Worm (Caenorhabditis elegans) whole organism, L3 larva: ENCODE data around the gene gadr-3.
A peak's percentile ranks its signal among the peaks of the same experiment; 100 is the strongest.

Experiments used
- R02D3.7 ChIP-seq: fragments of 150-350 bp; optimal IDR thresholded peaks from 2 replicates; lab custom pipeline; 2014; ENCODE audit warnings: missing biosample characterization, missing genetic modification characterization
- aly-2 ChIP-seq: fragments of 150-350 bp; optimal IDR thresholded peaks from 2 replicates; lab custom pipeline; 2014; ENCODE audit warnings: missing biosample characterization, missing genetic modification characterization
- ama-1 ChIP-seq: fragments of 150-350 bp; optimal IDR thresholded peaks from 2 replicates; lab custom pipeline; 2018
- ceh-16 ChIP-seq: sonication (generic microtip); optimal IDR thresholded peaks from 2 replicates; lab custom pipeline; 2017; ENCODE audit warnings: missing biosample characterization, missing genetic modification characterization
- ceh-28 ChIP-seq: fragments of 150-350 bp; optimal IDR thresholded peaks from 2 replicates; lab custom pipeline; 2014; ENCODE audit warnings: missing biosample characterization, missing genetic modification reagents, missing genetic modification characterization
- ceh-82 ChIP-seq: fragments of 150-350 bp; optimal IDR thresholded peaks from 2 replicates; lab custom pipeline; 2014; ENCODE audit warnings: missing biosample characterization, missing genetic modification characterization
- daf-12 ChIP-seq: fragments of 150-350 bp; optimal IDR thresholded peaks from 2 replicates; lab custom pipeline; 2014; ENCODE audit warnings: missing biosample characterization, missing genetic modification reagents, missing genetic modification characterization
- egl-27 ChIP-seq: sonication (generic microtip); optimal IDR thresholded peaks from 4 replicates; lab custom pipeline; 2017; ENCODE audit warnings: missing biosample characterization, missing genetic modification reagents, missing genetic modification characterization
- elt-1 ChIP-seq: fragments of 150-350 bp; optimal IDR thresholded peaks from 2 replicates; lab custom pipeline; 2014; ENCODE audit warnings: missing biosample characterization, missing genetic modification characterization
- elt-3 ChIP-seq, 3 experiments: fragments of 150-350 bp in 1 of 3; sonication (generic microtip) in 2 of 3; optimal IDR thresholded peaks; 2 replicates in 2 of 3; 4 replicates in 1 of 3; lab custom pipeline; 2014 to 2017; ENCODE audit warnings: missing biosample characterization in 3 of 3, missing genetic modification characterization in 3 of 3
- eor-1 ChIP-seq, 2 experiments: fragments of 150-350 bp; optimal IDR thresholded peaks; 2 replicates each; lab custom pipeline; 2014 to 2018; ENCODE audit warnings: missing biosample characterization in 2 of 2, missing genetic modification characterization in 2 of 2
- fkh-10 ChIP-seq: sonication (generic microtip); optimal IDR thresholded peaks from 2 replicates; lab custom pipeline; 2017; ENCODE audit warnings: missing biosample characterization, missing genetic modification reagents, missing genetic modification characterization
- fos-1 ChIP-seq: fragments of 150-350 bp; optimal IDR thresholded peaks from 2 replicates; lab custom pipeline; 2014; ENCODE audit warnings: missing biosample characterization, missing genetic modification characterization
- hmg-11 ChIP-seq: sonication (generic microtip); optimal IDR thresholded peaks from 2 replicates; lab custom pipeline; 2016; ENCODE audit warnings: missing genetic modification characterization, missing compliant biosample characterization
- jun-1 ChIP-seq: fragments of 150-350 bp; optimal IDR thresholded peaks from 2 replicates; lab custom pipeline; 2014; ENCODE audit warnings: missing biosample characterization, missing genetic modification reagents, missing genetic modification characterization
- lin-15B ChIP-seq: fragments of 150-350 bp; optimal IDR thresholded peaks from 2 replicates; lab custom pipeline; 2014; ENCODE audit warnings: missing biosample characterization, missing genetic modification characterization
- lin-39 ChIP-seq: fragments of 150-350 bp; optimal IDR thresholded peaks from 2 replicates; lab custom pipeline; 2018; ENCODE audit warnings: missing biosample characterization, missing genetic modification reagents, missing genetic modification characterization
- lsy-12 ChIP-seq: sonication (generic microtip); optimal IDR thresholded peaks from 2 replicates; lab custom pipeline; 2016; ENCODE audit warnings: mild to moderate bottlenecking, missing genetic modification characterization, missing compliant biosample characterization
- mdl-1 ChIP-seq: fragments of 150-350 bp; optimal IDR thresholded peaks from 2 replicates; lab custom pipeline; 2014; ENCODE audit warnings: missing biosample characterization, missing genetic modification characterization
- mml-1 ChIP-seq: fragments of 150-350 bp; sonication (generic microtip); optimal IDR thresholded peaks from 3 replicates; lab custom pipeline; 2014; ENCODE audit warnings: missing biosample characterization, missing genetic modification characterization
- nfya-1 ChIP-seq: sonication (generic microtip); optimal IDR thresholded peaks from 2 replicates; lab custom pipeline; 2017; ENCODE audit warnings: missing genetic modification characterization, mild to moderate bottlenecking, missing compliant biosample characterization, antibody characterized with exemption, moderate library complexity; ENCODE audit not compliant: insufficient read depth
- nhr-12 ChIP-seq: fragments of 150-350 bp; optimal IDR thresholded peaks from 2 replicates; lab custom pipeline; 2014; ENCODE audit warnings: missing biosample characterization, missing genetic modification characterization
- nhr-23 ChIP-seq: fragments of 150-350 bp; optimal IDR thresholded peaks from 2 replicates; lab custom pipeline; 2014; ENCODE audit warnings: missing biosample characterization, missing genetic modification reagents, missing genetic modification characterization
- nhr-237 ChIP-seq: fragments of 150-350 bp; optimal IDR thresholded peaks from 2 replicates; lab custom pipeline; 2014; ENCODE audit warnings: missing biosample characterization, missing genetic modification characterization
- nhr-67 ChIP-seq: fragments of 150-350 bp; optimal IDR thresholded peaks from 2 replicates; lab custom pipeline; 2014; ENCODE audit warnings: missing biosample characterization, missing genetic modification characterization
- nhr-76 ChIP-seq: fragments of 150-350 bp; sonication (generic microtip); optimal IDR thresholded peaks from 5 replicates; lab custom pipeline; 2014; ENCODE audit warnings: missing biosample characterization, missing genetic modification characterization
- nhr-77 ChIP-seq: fragments of 150-350 bp; optimal IDR thresholded peaks from 2 replicates; lab custom pipeline; 2014; ENCODE audit warnings: missing biosample characterization, missing genetic modification characterization
- pha-4 ChIP-seq: fragments of 150-350 bp; optimal IDR thresholded peaks from 2 replicates; lab custom pipeline; 2014; ENCODE audit warnings: missing biosample characterization, missing genetic modification reagents, missing genetic modification characterization
- pqm-1 ChIP-seq: fragments of 150-350 bp; optimal IDR thresholded peaks from 2 replicates; lab custom pipeline; 2017; ENCODE audit warnings: missing biosample characterization, missing genetic modification characterization, inconsistent platforms
- sea-2 ChIP-seq: fragments of 150-350 bp; sonication (generic microtip); optimal IDR thresholded peaks from 4 replicates; lab custom pipeline; 2014; ENCODE audit warnings: missing biosample characterization, missing genetic modification reagents, missing genetic modification characterization
- snpc-4 ChIP-seq: fragments of 150-350 bp; optimal IDR thresholded peaks from 2 replicates; lab custom pipeline; 2014; ENCODE audit warnings: missing biosample characterization, missing genetic modification characterization
- tbx-2 ChIP-seq: sonication (generic microtip); optimal IDR thresholded peaks from 2 replicates; lab custom pipeline; 2016; ENCODE audit warnings: mild to moderate bottlenecking, missing genetic modification characterization, missing compliant biosample characterization
- unc-39 ChIP-seq: sonication (generic microtip); optimal IDR thresholded peaks from 4 replicates; lab custom pipeline; 2017; ENCODE audit warnings: missing biosample characterization, missing genetic modification characterization
- zag-1 ChIP-seq: fragments of 150-350 bp; optimal IDR thresholded peaks from 2 replicates; lab custom pipeline; 2014; ENCODE audit warnings: missing biosample characterization, missing genetic modification characterization
- ztf-11 ChIP-seq: fragments of 150-350 bp; optimal IDR thresholded peaks from 2 replicates; lab custom pipeline; 2014; ENCODE audit warnings: missing biosample characterization, missing genetic modification characterization
- ztf-4 ChIP-seq: fragments of 150-350 bp; optimal IDR thresholded peaks from 2 replicates; lab custom pipeline; 2014; ENCODE audit warnings: missing biosample characterization, missing genetic modification characterization

Gene gadr-3

DNA sequence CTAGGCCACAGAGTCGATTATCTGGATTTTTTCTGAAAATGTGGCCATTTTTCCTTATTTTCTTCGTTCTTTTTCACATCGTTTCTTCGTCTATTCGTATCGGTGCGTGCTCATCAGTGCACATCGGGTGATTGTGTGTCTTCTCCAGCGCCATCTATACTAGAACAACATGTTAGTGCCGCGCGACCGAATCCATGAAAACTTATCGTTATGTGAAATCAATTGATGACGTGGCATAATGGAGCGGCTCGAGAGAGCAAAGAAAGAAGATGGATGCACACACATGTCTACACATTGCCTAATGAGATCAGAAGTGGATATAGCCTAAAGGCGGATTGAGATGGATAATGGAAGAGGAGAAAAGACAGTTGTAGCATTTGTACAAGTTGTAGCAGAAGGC lies 26.5 kb upstream of the gadr-3 start:
- TF ChIP-seq nhr-23 (tag; lab: Kevin White, UChicago) = no peak
- TF ChIP-seq pqm-1 (tag; lab: Kevin White, UChicago) = no peak
- no peak for TF ChIP-seq lin-15B (tag; lab: Kevin White, UChicago)
- TF ChIP-seq ceh-82 (tag; lab: Kevin White, UChicago) = no peak
- TF ChIP-seq ztf-4 (tag; lab: Kevin White, UChicago) = no peak
- no peak for TF ChIP-seq ztf-11 (tag; lab: Kevin White, UChicago)
- no peak for TF ChIP-seq ceh-28 (tag; lab: Kevin White, UChicago)
- TF ChIP-seq pha-4 (tag; lab: Kevin White, UChicago) = no peak
- TF ChIP-seq nhr-77 (tag; lab: Kevin White, UChicago) = no peak
- TF ChIP-seq fos-1 (tag; lab: Kevin White, UChicago) = no peak
- TF ChIP-seq, all 47 proteins: peak for 0

DNA sequence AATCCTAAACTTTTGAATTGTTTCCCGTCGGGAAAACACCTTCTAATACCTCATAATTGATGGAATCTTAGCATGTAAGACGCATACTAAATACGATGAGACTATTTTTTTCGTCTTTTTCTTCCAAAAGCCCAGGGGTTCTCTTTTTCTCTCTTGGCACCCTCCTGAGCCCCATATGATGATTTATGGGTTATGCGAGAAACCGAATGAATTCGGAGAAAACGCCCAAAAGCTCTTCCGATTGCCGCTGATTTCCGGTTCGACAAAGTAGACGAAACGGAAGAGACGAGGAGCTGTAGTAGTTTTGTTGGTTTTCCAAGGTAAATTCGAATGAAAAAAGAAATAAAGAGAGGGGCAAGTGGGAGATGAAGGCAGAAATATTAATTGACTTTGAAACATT lies 25.7 kb upstream of the gadr-3 start:
- TF ChIP-seq elt-1 (no peak), ceh-16 (tag; lab: Kevin White, UChicago) (no peak), ceh-28 (tag; lab: Kevin White, UChicago) (no peak), lin-39 (tag; lab: Kevin White, UChicago) (peak; percentile 26)

DNA sequence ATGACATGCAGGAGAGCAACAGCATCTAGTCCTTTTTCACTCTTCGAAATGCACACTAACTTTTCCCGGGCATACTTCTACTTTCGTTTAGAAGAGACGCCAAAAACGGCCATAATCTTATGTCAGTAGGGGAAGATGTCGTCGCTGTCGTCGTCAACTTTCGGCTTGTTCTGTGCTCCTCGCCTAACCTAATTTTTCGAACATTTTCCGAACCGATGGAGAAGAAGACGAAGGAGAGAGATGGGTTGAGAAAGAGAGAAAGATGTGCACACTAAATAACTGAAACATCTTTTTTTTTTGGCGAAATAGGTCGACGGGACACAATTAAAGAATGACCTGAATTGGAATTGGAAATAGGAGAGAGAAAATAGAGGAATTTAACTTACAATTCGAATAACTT lies 24.6 kb upstream of the gadr-3 start:
- TF ChIP-seq nhr-67 (no peak), fkh-10 (GFP tag; lab: Kevin White, UChicago) (peak; percentile 43)

DNA sequence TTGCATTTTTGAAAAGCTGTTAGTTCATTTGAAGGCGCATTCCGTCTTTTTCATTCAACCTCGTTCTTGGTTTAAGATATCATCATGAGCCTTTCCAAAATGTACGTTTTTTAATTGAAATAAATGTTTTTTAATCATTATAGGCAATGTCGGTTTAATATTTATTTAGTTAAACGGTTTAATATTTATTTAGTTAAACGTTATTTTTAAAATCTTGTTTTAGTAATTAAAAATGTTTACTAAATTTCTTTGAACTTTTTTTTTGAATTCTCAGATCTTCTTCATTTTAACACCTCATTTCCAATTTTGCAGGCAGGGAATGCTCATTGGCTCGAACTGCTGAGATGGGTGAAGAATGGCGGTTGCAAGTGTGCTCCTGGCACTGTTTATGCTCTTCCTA lies 23.3 kb upstream of the gadr-3 start, which contains the start of gene gar-2:
gar-2 (plus strand) TSS at position 301 of the 400 bp plus-strand sequence.
- TF ChIP-seq elt-1 (no peak), mml-1 (no peak), daf-12 (no peak)

DNA sequence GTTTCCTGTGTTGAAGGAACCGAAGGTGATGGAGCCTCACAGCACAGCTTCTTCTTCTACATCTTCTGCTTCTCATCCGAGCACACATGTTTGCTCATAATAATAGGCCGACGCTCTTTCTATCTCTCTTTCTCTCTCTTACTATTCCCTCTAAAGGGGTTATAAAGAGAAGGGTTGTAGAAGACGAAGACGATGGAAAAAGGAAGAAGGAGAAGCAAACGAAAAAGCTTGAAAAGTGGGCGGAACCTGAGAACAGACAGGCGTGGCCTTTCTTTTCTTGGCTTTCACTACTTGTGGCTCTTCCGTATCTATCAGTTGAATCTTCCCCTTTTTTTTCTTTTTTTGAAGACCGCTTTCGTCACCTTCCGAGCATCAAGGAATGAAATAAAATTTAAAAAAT lies 22.0 kb upstream of the gadr-3 start:
- TF ChIP-seq ama-1 (lab: Kevin White, UChicago) (no peak), tbx-2 (tag; lab: Kevin White, UChicago) (no peak), R02D3.7 (tag; lab: Kevin White, UChicago) (no peak), unc-39 (tag; lab: Kevin White, UChicago) (no peak), eor-1 (tag; optimal IDR thresholded peaks at IDR 0.05; lab: Kevin White, UChicago) (no peak), elt-1 (peak; percentile 67), zag-1 (no peak), nhr-12 (tag; lab: Kevin White, UChicago) (no peak), ztf-4 (tag; lab: Kevin White, UChicago) (no peak), sea-2 (no peak), nfya-1 (tag; lab: Kevin White, UChicago) (peak; percentile 41), ceh-82 (tag; lab: Kevin White, UChicago) (no peak), egl-27 (tag; lab: Kevin White, UChicago) (no peak), mml-1 (no peak), lsy-12 (tag; lab: Kevin White, UChicago) (no peak), mdl-1 (no peak), aly-2 (no peak), nhr-237 (no peak), pha-4 (tag; lab: Kevin White, UChicago) (no peak), nhr-76 (tag; lab: Kevin White, UChicago) (no peak), daf-12 (no peak), lin-39 (tag; lab: Kevin White, UChicago) (no peak), snpc-4 (no peak), nhr-77 (tag; lab: Kevin White, UChicago) (no peak), ztf-11 (tag; lab: Kevin White, UChicago) (no peak), elt-3 (tag; optimal IDR thresholded peaks at IDR 0.05; lab: Kevin White, UChicago) (no peak), fkh-10 (GFP tag; lab: Kevin White, UChicago) (peak; percentile 22)
- TF ChIP-seq, all 47 proteins: peak for 3

DNA sequence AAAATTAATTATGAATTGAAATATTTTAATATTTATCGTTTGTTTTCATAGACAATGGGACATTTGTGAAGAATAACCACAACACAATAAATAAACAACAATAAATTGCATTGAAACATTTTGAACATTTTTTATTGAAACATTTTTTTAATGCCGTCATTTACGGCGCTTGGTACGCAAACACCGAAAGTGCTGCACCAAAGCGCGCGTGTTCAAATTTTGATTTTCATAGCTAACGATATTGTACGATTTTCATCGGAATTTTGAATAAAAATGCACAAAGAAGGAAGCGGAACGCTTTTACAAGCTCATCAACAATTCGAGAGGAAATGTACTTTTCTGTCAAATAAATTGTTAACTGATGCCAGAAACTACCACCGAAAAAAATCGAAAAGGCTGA lies 18.0 kb upstream of the gadr-3 start:
- TF ChIP-seq hmg-11 (tag; lab: Kevin White, UChicago) = no peak
- no peak for TF ChIP-seq pqm-1 (tag; lab: Kevin White, UChicago)
- no peak for TF ChIP-seq nhr-237
- TF ChIP-seq snpc-4 = no peak
- no peak for TF ChIP-seq ceh-16 (tag; lab: Kevin White, UChicago)
- TF ChIP-seq jun-1 (tag; lab: Kevin White, UChicago) = no peak
- TF ChIP-seq pha-4 (tag; lab: Kevin White, UChicago) = no peak
- TF ChIP-seq nhr-67 = no peak
- no peak for TF ChIP-seq ama-1 (lab: Kevin White, UChicago)
